Fruit fly (Drosophila melanogaster) whole organism, pupa: ENCODE results near the gene Rbcn-3B.

ENCODE experiments used
- CG10348 ChIP-seq: fragments of 200-800 bp; sonication (Bioruptor generic); IDR thresholded peaks from 2 replicates; pipeline ENCODE4 v1.3.6; 2022; ENCODE audit warnings: missing biosample characterization, missing genetic modification characterization
- CG12605 ChIP-seq: fragments of 200-800 bp; sonication (Bioruptor generic); IDR thresholded peaks from 2 replicates; pipeline ENCODE4 v1.3.6; 2022; ENCODE audit warnings: missing biosample characterization, missing genetic modification characterization
- CG13204 ChIP-seq: fragments of 200-800 bp; sonication (Bioruptor generic); optimal IDR thresholded peaks from 2 replicates; lab custom pipeline; 2018; ENCODE audit warnings: missing biosample characterization, mild to moderate bottlenecking, missing genetic modification characterization, moderate library complexity
- CG14655 ChIP-seq: fragments of 200-800 bp; sonication (Bioruptor generic); optimal IDR thresholded peaks from 3 replicates; lab custom pipeline; 2017; ENCODE audit warnings: mild to moderate bottlenecking, missing biosample characterization, missing genetic modification reagents, missing genetic modification characterization
- CG15710 ChIP-seq: fragments of 200-800 bp; sonication (Bioruptor generic); optimal IDR thresholded peaks from 2 replicates; lab custom pipeline; 2018; ENCODE audit warnings: missing biosample characterization, mild to moderate bottlenecking, missing genetic modification characterization, moderate library complexity
- CG17806 ChIP-seq: fragments of 200-800 bp; sonication (Bioruptor generic); optimal IDR thresholded peaks from 2 replicates; lab custom pipeline; 2018; ENCODE audit warnings: missing biosample characterization, mild to moderate bottlenecking, missing genetic modification characterization, moderate library complexity
- CG32121 ChIP-seq: fragments of 200-800 bp; sonication (Bioruptor generic); IDR thresholded peaks from 2 replicates; pipeline ENCODE4 v1.3.6; 2022; ENCODE audit warnings: missing biosample characterization, missing genetic modification characterization
- CG34367 ChIP-seq: fragments of 200-800 bp; sonication (Bioruptor generic); optimal IDR thresholded peaks from 2 replicates; lab custom pipeline; 2018; ENCODE audit warnings: missing biosample characterization, mild to moderate bottlenecking, missing genetic modification characterization
- CG4496 ChIP-seq: fragments of 200-800 bp; sonication (Bioruptor generic); IDR thresholded peaks from 3 replicates; pipeline ENCODE4 v1.3.6; 2022; ENCODE audit warnings: missing biosample characterization, missing genetic modification characterization
- CG8159 ChIP-seq: fragments of 200-800 bp; sonication (Bioruptor generic); optimal IDR thresholded peaks from 3 replicates; lab custom pipeline; 2018; ENCODE audit warnings: missing biosample characterization, mild to moderate bottlenecking, missing genetic modification characterization, moderate library complexity
- CG8301 ChIP-seq: fragments of 200-800 bp; sonication (Bioruptor generic); optimal IDR thresholded peaks from 2 replicates; lab custom pipeline; 2018; ENCODE audit warnings: missing biosample characterization, mild to moderate bottlenecking, missing genetic modification characterization
- CG9948 ChIP-seq: fragments of 200-800 bp; sonication (Bioruptor generic); optimal IDR thresholded peaks from 2 replicates; lab custom pipeline; 2018; ENCODE audit warnings: missing biosample characterization, mild to moderate bottlenecking, missing genetic modification characterization, moderate library complexity
- D1 ChIP-seq: fragments of 200-800 bp; sonication (Bioruptor generic); optimal IDR thresholded peaks from 2 replicates; lab custom pipeline; 2018; ENCODE audit warnings: missing biosample characterization, mild to moderate bottlenecking, missing genetic modification characterization, moderate library complexity
- EcR ChIP-seq: fragments of 200-800 bp; sonication (Bioruptor generic); optimal IDR thresholded peaks from 3 replicates; lab custom pipeline; 2019; ENCODE audit warnings: missing biosample characterization, missing genetic modification characterization, mild to moderate bottlenecking, moderate library complexity, missing genetic modification reagents
- Ets98B ChIP-seq: fragments of 200-800 bp; sonication (Bioruptor generic); IDR thresholded peaks from 2 replicates; pipeline ENCODE4 v1.3.6; 2022; ENCODE audit warnings: missing biosample characterization, missing genetic modification characterization
- Pif1A ChIP-seq: fragments of 200-800 bp; sonication (Bioruptor generic); optimal IDR thresholded peaks from 3 replicates; lab custom pipeline; 2016; ENCODE audit warnings: missing biosample characterization, missing genetic modification characterization
- Pif1B ChIP-seq: fragments of 200-800 bp; sonication (Bioruptor generic); optimal IDR thresholded peaks from 3 replicates; lab custom pipeline; 2016; ENCODE audit warnings: missing biosample characterization, missing genetic modification characterization
- Snoo ChIP-seq: fragments of 200-800 bp; sonication (Bioruptor generic); optimal IDR thresholded peaks from 3 replicates; lab custom pipeline; 2017; ENCODE audit warnings: missing biosample characterization, mild to moderate bottlenecking, missing genetic modification characterization, inconsistent platforms
- fd96Ca ChIP-seq: fragments of 200-800 bp; sonication (Bioruptor generic); IDR thresholded peaks from 3 replicates; pipeline ENCODE4 v1.3.6; 2022; ENCODE audit warnings: missing biosample characterization, missing genetic modification characterization
- gl ChIP-seq: fragments of 200-800 bp; sonication (Bioruptor generic); optimal IDR thresholded peaks from 2 replicates; lab custom pipeline; 2018; ENCODE audit warnings: missing biosample characterization, mild to moderate bottlenecking, missing genetic modification characterization
- rn ChIP-seq: fragments of 200-800 bp; sonication (Bioruptor generic); IDR thresholded peaks from 2 replicates; pipeline ENCODE4 v1.3.6; 2022; ENCODE audit warnings: missing biosample characterization, missing genetic modification characterization

The Rbcn-3B gene

dm6 chrX:1949598-1949997 is 40.9 kb downstream of the Rbcn-3B start:
- TF ChIP-seq CG17806 (tag; lab: Kevin White, UChicago): no peak
- TF ChIP-seq CG8159 (tag; lab: Kevin White, UChicago): no peak
- TF ChIP-seq CG32121 (GFP tag; lab: Robert Waterston, UW): no peak
- no peak for TF ChIP-seq CG14655 (GFP tag; lab: Kevin White, UChicago)
- TF ChIP-seq Ets98B (GFP tag; lab: Robert Waterston, UW): no peak
- no peak for TF ChIP-seq CG15710
- no peak for TF ChIP-seq D1 (tag; lab: Kevin White, UChicago)
- TF ChIP-seq EcR (GFP tag; lab: Kevin White, UChicago): no peak
- no peak for TF ChIP-seq CG12605 (GFP tag; lab: Robert Waterston, UW)
- TF ChIP-seq CG34367 (tag; lab: Kevin White, UChicago): no peak
- no peak for TF ChIP-seq Snoo
- TF ChIP-seq CG13204: no peak
- no peak for TF ChIP-seq Pif1A (GFP tag; lab: Kevin White, UChicago)
- TF ChIP-seq CG10348 (GFP tag; lab: Robert Waterston, UW): no peak
- no peak for TF ChIP-seq gl (tag; lab: Kevin White, UChicago)
- no peak for TF ChIP-seq CG4496 (GFP tag; lab: Robert Waterston, UW)
- TF ChIP-seq fd96Ca: no peak
- no peak for TF ChIP-seq CG8301 (tag; lab: Kevin White, UChicago)

- TF ChIP-seq Snoo (no peak), EcR (GFP tag; lab: Kevin White, UChicago) (peak; percentile 99)
Observed at dm6 chrX:1950311-1950710, 41.6 kb downstream of the Rbcn-3B start.

- peak; percentile 99 for TF ChIP-seq CG34367 (tag; lab: Kevin White, UChicago)
- peak; percentile 99 for TF ChIP-seq CG4496 (GFP tag; lab: Robert Waterston, UW)
- peak; percentile 99 for TF ChIP-seq CG17806 (tag; lab: Kevin White, UChicago)
- TF ChIP-seq CG32121 (GFP tag; lab: Robert Waterston, UW): peak; percentile 98
- TF ChIP-seq CG14655 (GFP tag; lab: Kevin White, UChicago): peak; percentile 99
- peak; percentile 100 for TF ChIP-seq EcR (GFP tag; lab: Kevin White, UChicago)
- peak; percentile 99 for TF ChIP-seq CG8301 (tag; lab: Kevin White, UChicago)
- peak; percentile 99 for TF ChIP-seq Snoo
- TF ChIP-seq CG9948 (tag; lab: Kevin White, UChicago): peak; percentile 99
- peak; percentile 95 for TF ChIP-seq D1 (tag; lab: Kevin White, UChicago)
- TF ChIP-seq CG13204: peak; percentile 92
- peak; percentile 92 for TF ChIP-seq rn
- peak; percentile 99 for TF ChIP-seq fd96Ca
- peak; percentile 100 for TF ChIP-seq CG8159 (tag; lab: Kevin White, UChicago)
- TF ChIP-seq gl (tag; lab: Kevin White, UChicago): peak; percentile 98
- peak; percentile 98 for TF ChIP-seq CG12605 (GFP tag; lab: Robert Waterston, UW)
- peak; percentile 98 for TF ChIP-seq Ets98B (GFP tag; lab: Robert Waterston, UW)
- TF ChIP-seq CG15710: peak; percentile 98
- TF ChIP-seq Pif1B (GFP tag; lab: Kevin White, UChicago): peak; percentile 99
- peak; percentile 82 for TF ChIP-seq CG10348 (GFP tag; lab: Robert Waterston, UW)
- TF ChIP-seq Pif1A (GFP tag; lab: Kevin White, UChicago): peak; percentile 99
Observed at dm6 chrX:1951391-1952066, 42.8 kb downstream of the Rbcn-3B start.

- TF ChIP-seq Ets98B (GFP tag; lab: Robert Waterston, UW) (no peak), EcR (GFP tag; lab: Kevin White, UChicago) (peak; percentile 98), CG4496 (GFP tag; lab: Robert Waterston, UW) (peak; percentile 59; the same call in 1 of the 3 replicates)
Observed at dm6 chrX:1952898-1953297, 44.2 kb downstream of the Rbcn-3B start.

dm6 chrX:1963192-1963590 is 54.5 kb downstream of the Rbcn-3B start:
- TF ChIP-seq CG9948 (tag; lab: Kevin White, UChicago) (no peak), CG34367 (tag; lab: Kevin White, UChicago) (no peak), CG14655 (GFP tag; lab: Kevin White, UChicago) (no peak), CG15710 (no peak), CG12605 (GFP tag; lab: Robert Waterston, UW) (no peak), CG8159 (tag; lab: Kevin White, UChicago) (no peak), CG4496 (GFP tag; lab: Robert Waterston, UW) (no peak), Pif1B (GFP tag; lab: Kevin White, UChicago) (no peak), Snoo (no peak), EcR (GFP tag; lab: Kevin White, UChicago) (no peak), Pif1A (GFP tag; lab: Kevin White, UChicago) (no peak), CG32121 (GFP tag; lab: Robert Waterston, UW) (no peak), Ets98B (GFP tag; lab: Robert Waterston, UW) (no peak), CG17806 (tag; lab: Kevin White, UChicago) (no peak)
- TF ChIP-seq, all 21 proteins: peak for 0

- TF ChIP-seq CG14655 (GFP tag; lab: Kevin White, UChicago) (peak; percentile 60), CG9948 (tag; lab: Kevin White, UChicago) (peak; percentile 37), D1 (tag; lab: Kevin White, UChicago) (no peak), Pif1A (GFP tag; lab: Kevin White, UChicago) (peak; percentile 81), CG15710 (peak; percentile 58), CG32121 (GFP tag; lab: Robert Waterston, UW) (peak; percentile 99), CG8159 (tag; lab: Kevin White, UChicago) (peak; percentile 58), gl (tag; lab: Kevin White, UChicago) (no peak), Pif1B (GFP tag; lab: Kevin White, UChicago) (peak; percentile 73), Ets98B (GFP tag; lab: Robert Waterston, UW) (peak; percentile 97), EcR (GFP tag; lab: Kevin White, UChicago) (peak; percentile 81), CG12605 (GFP tag; lab: Robert Waterston, UW) (peak; percentile 90), CG10348 (GFP tag; lab: Robert Waterston, UW) (peak; percentile 92), CG4496 (GFP tag; lab: Robert Waterston, UW) (peak; percentile 98), CG34367 (tag; lab: Kevin White, UChicago) (peak; percentile 12), rn (peak; percentile 89), CG8301 (tag; lab: Kevin White, UChicago) (peak; percentile 77), CG13204 (peak; percentile 15), fd96Ca (peak; percentile 98), Snoo (peak; percentile 68), CG17806 (tag; lab: Kevin White, UChicago) (peak; percentile 30)
- TF ChIP-seq, all 21 proteins: peak for 19
Observed at dm6 chrX:1963591-1964216, 55.0 kb downstream of the Rbcn-3B start.
